Fruit fly (Drosophila melanogaster): ENCODE results near the gene indra.

Gene indra

dm6 chr3L:1374438-1375133, 32.4 kb upstream of the indra start (continued):
- TF ChIP-seq CG11902 (GFP tag; optimal IDR thresholded peaks at IDR 0.05) (no peak), topi (GFP tag; optimal IDR thresholded peaks at IDR 0.05) (peak; percentile 37), Sox15 (GFP tag; optimal IDR thresholded peaks at IDR 0.05) (peak; percentile 39), Hr38 (GFP tag; optimal IDR thresholded peaks at IDR 0.05) (no peak), CG6808 (GFP tag; optimal IDR thresholded peaks at IDR 0.05) (no peak), eg (GFP tag; IDR thresholded peaks at IDR 0.05) (peak; percentile 75), svp (GFP tag) (peak; percentile 80), CG10669 (GFP tag; optimal IDR thresholded peaks at IDR 0.05) (no peak), CG8119 (GFP tag; IDR thresholded peaks at IDR 0.05) (peak; percentile 75), ss (GFP tag; optimal IDR thresholded peaks at IDR 0.05) (no peak), CG6276 (GFP tag; optimal IDR thresholded peaks at IDR 0.05) (peak; percentile 31), fkh (GFP tag; optimal IDR thresholded peaks at IDR 0.05) (no peak), CG9139 (GFP tag; optimal IDR thresholded peaks at IDR 0.05) (no peak), fd59A (GFP tag; optimal IDR thresholded peaks at IDR 0.05) (peak; percentile 12), Eip93F (GFP tag; optimal IDR thresholded peaks at IDR 0.05) (no peak), CG4318 (GFP tag; optimal IDR thresholded peaks at IDR 0.05) (peak; percentile 42), esn (GFP tag; optimal IDR thresholded peaks at IDR 0.05) (peak; percentile 73), dsx (GFP tag; optimal IDR thresholded peaks at IDR 0.05; ENCODE audit: poor library complexity, severe bottlenecking) (no peak), Smox (GFP tag; optimal IDR thresholded peaks at IDR 0.05) (peak; percentile 73), CG6792 (GFP tag; optimal IDR thresholded peaks at IDR 0.05) (peak; percentile 56), salr (GFP tag; optimal IDR thresholded peaks at IDR 0.05) (peak in 1 of 2 experiments; percentile 57), Sox102F (GFP tag; optimal IDR thresholded peaks at IDR 0.05) (peak; percentile 69), CG3919 (GFP tag; optimal IDR thresholded peaks at IDR 0.05) (peak; percentile 46), CG6163 (GFP tag; IDR thresholded peaks at IDR 0.05) (peak; percentile 82)

DNA sequence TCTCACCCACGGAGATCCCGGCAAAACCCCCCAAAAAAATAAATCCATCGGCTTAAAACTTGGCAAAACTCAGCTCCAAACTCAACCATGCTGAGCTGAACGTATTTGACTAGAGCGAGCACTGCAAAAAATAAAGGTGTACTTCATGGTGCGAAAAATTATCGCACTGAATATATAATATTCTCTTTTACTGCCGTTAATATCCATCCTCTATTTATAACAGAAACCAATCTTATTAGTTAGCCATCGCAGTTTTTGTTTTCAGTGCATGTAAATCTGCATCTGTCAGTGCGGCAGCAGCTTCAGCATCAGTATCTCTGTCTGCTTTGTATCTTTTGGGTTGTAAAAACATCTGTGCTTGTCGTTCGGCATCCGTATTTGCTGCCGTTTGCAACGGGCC, 28.7 kb upstream of the indra start:
- TF ChIP-seq Eip93F (GFP tag; optimal IDR thresholded peaks at IDR 0.05): no peak
- peak; percentile 78 for TF ChIP-seq CG8119 (GFP tag; IDR thresholded peaks at IDR 0.05)
- TF ChIP-seq Blimp-1 (GFP tag; optimal IDR thresholded peaks at IDR 0.05): no peak
- TF ChIP-seq CG11294 (GFP tag; IDR thresholded peaks at IDR 0.05): 0 out of 2 replicates have a peak, but pooled peaks have one; percentile 18
- TF ChIP-seq dsx (GFP tag; optimal IDR thresholded peaks at IDR 0.05; ENCODE audit: poor library complexity, severe bottlenecking): no peak
- TF ChIP-seq Hr38 (GFP tag; optimal IDR thresholded peaks at IDR 0.05): no peak
- TF ChIP-seq CG9139 (GFP tag; optimal IDR thresholded peaks at IDR 0.05): no peak
- peak; percentile 31 for TF ChIP-seq achi (GFP tag; optimal IDR thresholded peaks at IDR 0.05)
- peak; percentile 13 for TF ChIP-seq Sox102F (GFP tag; optimal IDR thresholded peaks at IDR 0.05)
- peak; percentile 11 for TF ChIP-seq Sox15 (GFP tag; optimal IDR thresholded peaks at IDR 0.05)
- peak; percentile 36 for TF ChIP-seq CG31627 (GFP tag; optimal IDR thresholded peaks at IDR 0.05)
- TF ChIP-seq CG7368 (GFP tag; optimal IDR thresholded peaks at IDR 0.05): no peak
- TF ChIP-seq cyc (GFP tag; optimal IDR thresholded peaks at IDR 0.05): no peak
- peak; percentile 28 for TF ChIP-seq esn (GFP tag; optimal IDR thresholded peaks at IDR 0.05)
- peak; percentile 0 for TF ChIP-seq CG8632 (GFP tag; optimal IDR thresholded peaks at IDR 0.05)
- peak; percentile 27 for TF ChIP-seq CG6276 (GFP tag; optimal IDR thresholded peaks at IDR 0.05)
- TF ChIP-seq Ets21C (GFP tag; optimal IDR thresholded peaks at IDR 0.05): no peak
- peak; percentile 81 for TF ChIP-seq Hr4 (GFP tag; optimal IDR thresholded peaks at IDR 0.05)
- peak; percentile 18 for TF ChIP-seq dac (GFP tag; optimal IDR thresholded peaks at IDR 0.05)
- peak; percentile 19 for TF ChIP-seq Lpt (GFP tag; optimal IDR thresholded peaks at IDR 0.05)
- no peak for TF ChIP-seq CG6808 (GFP tag; optimal IDR thresholded peaks at IDR 0.05)
- no peak for TF ChIP-seq fd85E (GFP tag; optimal IDR thresholded peaks at IDR 0.05)
- peak; percentile 34 for TF ChIP-seq Sox14 (GFP tag; optimal IDR thresholded peaks at IDR 0.05)
- peak; percentile 86 for TF ChIP-seq Eip78C (GFP tag)
- no peak for TF ChIP-seq CG11762 (GFP tag; optimal IDR thresholded peaks at IDR 0.05; ENCODE audit: insufficient read depth)
- TF ChIP-seq CG32006 (GFP tag; optimal IDR thresholded peaks at IDR 0.05): peak; percentile 68
- no peak for TF ChIP-seq CG6792 (GFP tag; optimal IDR thresholded peaks at IDR 0.05)
- TF ChIP-seq CG6854 (GFP tag; optimal IDR thresholded peaks at IDR 0.05): no peak
- peak; percentile 68; the same call in 2 of the 3 replicates for TF ChIP-seq CG6163 (GFP tag; IDR thresholded peaks at IDR 0.05)
- peak; percentile 27 for TF ChIP-seq CG34406 (GFP tag; optimal IDR thresholded peaks at IDR 0.05)
- TF ChIP-seq salr (GFP tag; optimal IDR thresholded peaks at IDR 0.05): no peak
- TF ChIP-seq fkh (GFP tag; optimal IDR thresholded peaks at IDR 0.05): no peak
- TF ChIP-seq Gug (GFP tag; IDR thresholded peaks at IDR 0.05): no peak
- TF ChIP-seq pdm3 (GFP tag; optimal IDR thresholded peaks at IDR 0.05): peak; percentile 51
- TF ChIP-seq acj6 (GFP tag; optimal IDR thresholded peaks at IDR 0.05): peak; percentile 53
- peak; percentile 29 for TF ChIP-seq lz (GFP tag; optimal IDR thresholded peaks at IDR 0.05)
- TF ChIP-seq CG4318 (GFP tag; optimal IDR thresholded peaks at IDR 0.05): peak; percentile 45
- no peak for TF ChIP-seq CG3032 (tag; optimal IDR thresholded peaks at IDR 0.05)

Measured in whole organism, prepupa.